Worm (Caenorhabditis elegans): ENCODE measurements around the gene F14D7.1.

- no peak for TF ChIP-seq sma-3 (GFP tag; optimal IDR thresholded peaks at IDR 0.05)
- TF ChIP-seq lsy-2 (tag; optimal IDR thresholded peaks at IDR 0.05): no peak
- no peak for TF ChIP-seq ztf-4 (tag; optimal IDR thresholded peaks at IDR 0.05)
- no peak for TF ChIP-seq R02D3.7 (tag; optimal IDR thresholded peaks at IDR 0.05)
- no peak for TF ChIP-seq zag-1 (tag; optimal IDR thresholded peaks at IDR 0.05)
- no peak for TF ChIP-seq mdl-1 (tag; optimal IDR thresholded peaks at IDR 0.05)
- TF ChIP-seq nhr-237 (tag; optimal IDR thresholded peaks at IDR 0.05): no peak
- no peak for TF ChIP-seq nhr-11 (tag; optimal IDR thresholded peaks at IDR 0.05)
- no peak for TF ChIP-seq unc-39 (tag; optimal IDR thresholded peaks at IDR 0.05)
Measured at ce11 chrV:14248654-14249053, 40.6 kb downstream of the F14D7.1 start, which contains the start of gene K02E11.6.
